Worm (Caenorhabditis elegans) whole organism, early embryonic: ENCODE measurements around the gene F25B5.6.

Source experiments
- B0310.2 ChIP-seq: sonication (generic microtip); optimal IDR thresholded peaks from 2 replicates; lab custom pipeline; 2016; ENCODE audit warnings: mild to moderate bottlenecking, missing genetic modification characterization, missing compliant biosample characterization
- F13C5.2 ChIP-seq: sonication (generic microtip); optimal IDR thresholded peaks from 2 replicates; lab custom pipeline; 2017; ENCODE audit warnings: mild to moderate bottlenecking, missing genetic modification characterization, inconsistent platforms, missing compliant biosample characterization
- aly-1 ChIP-seq: sonication (generic microtip); optimal IDR thresholded peaks from 2 replicates; lab custom pipeline; 2016; ENCODE audit warnings: missing genetic modification characterization, missing compliant biosample characterization
- ama-1 ChIP-seq: fragments of 150-350 bp; optimal IDR thresholded peaks from 2 replicates; lab custom pipeline; 2014
- ceh-13 ChIP-seq: fragments of 200-800 bp; sonication (Bioruptor generic); optimal IDR thresholded peaks from 2 replicates; lab custom pipeline; 2018; ENCODE audit warnings: mild to moderate bottlenecking, missing genetic modification characterization, missing compliant biosample characterization
- ceh-36 ChIP-seq: sonication (generic microtip); optimal IDR thresholded peaks from 2 replicates; lab custom pipeline; 2016; ENCODE audit warnings: missing genetic modification characterization, inconsistent platforms, missing compliant biosample characterization
- flt-1 ChIP-seq: fragments of 200-800 bp; sonication (Bioruptor generic); IDR thresholded peaks from 2 replicates; pipeline ENCODE4 v1.3.6; 2022; ENCODE audit warnings: missing genetic modification characterization, missing compliant biosample characterization
- hmg-4 ChIP-seq: fragments of 200-800 bp; sonication (Bioruptor generic); optimal IDR thresholded peaks from 2 replicates; lab custom pipeline; 2018; ENCODE audit warnings: mild to moderate bottlenecking, missing genetic modification characterization, missing compliant biosample characterization
- hnd-1 ChIP-seq: sonication (generic microtip); optimal IDR thresholded peaks from 2 replicates; lab custom pipeline; 2016; ENCODE audit warnings: missing genetic modification characterization, missing compliant biosample characterization
- scrt-1 ChIP-seq: fragments of 200-800 bp; sonication (Bioruptor generic); IDR thresholded peaks from 2 replicates; pipeline ENCODE4 v1.3.6; 2022; ENCODE audit warnings: missing genetic modification characterization, missing compliant biosample characterization
- sea-1 ChIP-seq: fragments of 200-800 bp; sonication (Bioruptor generic); conservative IDR thresholded peaks from 2 replicates; pipeline ENCODE4 v1.3.6; 2022; ENCODE audit warnings: missing genetic modification characterization, missing compliant biosample characterization
- tbx-11 ChIP-seq: fragments of 200-800 bp; sonication (Bioruptor generic); IDR thresholded peaks from 2 replicates; pipeline ENCODE4 v1.3.6; 2022; ENCODE audit warnings: missing genetic modification characterization, missing compliant biosample characterization
- tbx-37 ChIP-seq: fragments of 200-800 bp; sonication (Bioruptor generic); conservative IDR thresholded peaks from 2 replicates; pipeline ENCODE4 v1.3.6; 2022; ENCODE audit warnings: missing genetic modification reagents, missing genetic modification characterization, missing compliant biosample characterization
- tra-4 ChIP-seq: sonication (generic microtip); optimal IDR thresholded peaks from 2 replicates; lab custom pipeline; 2017; ENCODE audit warnings: missing genetic modification characterization, missing compliant biosample characterization

- TF ChIP-seq tra-4 (tag; lab: Kevin White, UChicago) (no peak), ama-1 (lab: Kevin White, UChicago) (no peak), scrt-1 (GFP tag; lab: Robert Waterston, UW) (no peak), flt-1 (GFP tag; lab: Robert Waterston, UW) (no peak), ceh-36 (no peak), tbx-11 (GFP tag; lab: Robert Waterston, UW) (no peak), ceh-13 (GFP tag; lab: Kevin White, UChicago) (no peak), hnd-1 (tag; lab: Kevin White, UChicago) (no peak), hmg-4 (no peak), aly-1 (tag; lab: Kevin White, UChicago) (no peak), F13C5.2 (tag; lab: Kevin White, UChicago) (no peak), B0310.2 (tag; lab: Kevin White, UChicago) (no peak), sea-1 (GFP tag; lab: Robert Waterston, UW) (no peak), tbx-37 (GFP tag; lab: Robert Waterston, UW) (no peak)
These were observed 26.3 kb downstream of the F25B5.6 start for ce11 chrIII:5922236-5922635.
